Fruit fly (Drosophila melanogaster) whole organism, embryonic: Measurements from ENCODE around the gene CG46059.

ENCODE experiments used
- Ada2b ChIP-seq: fragments of 200-800 bp; sonication (Bioruptor generic); IDR thresholded peaks from 2 replicates; pipeline ENCODE4 v1.3.6; 2022; ENCODE audit warnings: missing biosample characterization, missing genetic modification characterization
- Asciz ChIP-seq: fragments of 200-800 bp; sonication (Bioruptor generic); optimal IDR thresholded peaks from 2 replicates; lab custom pipeline; 2017; ENCODE audit warnings: missing biosample characterization, mild to moderate bottlenecking, missing genetic modification characterization, missing genetic modification reagents
- CG10321 ChIP-seq: fragments of 200-800 bp; sonication (Bioruptor generic); IDR thresholded peaks from 2 replicates; pipeline ENCODE4 v1.3.6; 2022; ENCODE audit warnings: missing biosample characterization, missing genetic modification characterization
- CG11504 ChIP-seq: fragments of 200-800 bp; sonication (Bioruptor generic); optimal IDR thresholded peaks from 3 replicates; lab custom pipeline; 2019; ENCODE audit warnings: missing biosample characterization, mild to moderate bottlenecking, missing genetic modification characterization, moderate library complexity
- CG11696 ChIP-seq: fragments of 200-800 bp; sonication (Bioruptor generic); IDR thresholded peaks from 2 replicates; pipeline ENCODE4 v1.3.6; 2022; ENCODE audit warnings: missing biosample characterization, missing genetic modification characterization
- CG15073 ChIP-seq: fragments of 200-800 bp; sonication (Bioruptor generic); optimal IDR thresholded peaks from 2 replicates; lab custom pipeline; 2016; ENCODE audit warnings: missing biosample characterization, missing genetic modification characterization
- CG15479 ChIP-seq: fragments of 200-800 bp; sonication (Bioruptor generic); optimal IDR thresholded peaks from 3 replicates; lab custom pipeline; 2019; ENCODE audit warnings: missing biosample characterization, mild to moderate bottlenecking, missing genetic modification characterization, moderate library complexity
- CG16813 ChIP-seq: fragments of 200-800 bp; sonication (Bioruptor generic); IDR thresholded peaks from 3 replicates; pipeline ENCODE4 v1.3.6; 2022; ENCODE audit warnings: missing biosample characterization, missing genetic modification characterization; ENCODE audit not compliant: partially characterized antibody
- CG17359 ChIP-seq: fragments of 200-800 bp; sonication (Bioruptor generic); optimal IDR thresholded peaks from 3 replicates; lab custom pipeline; 2018; ENCODE audit warnings: missing biosample characterization, mild to moderate bottlenecking, missing genetic modification characterization, moderate library complexity
- CG1832 ChIP-seq: fragments of 200-800 bp; sonication (Bioruptor generic); optimal IDR thresholded peaks from 2 replicates; lab custom pipeline; 2017; ENCODE audit warnings: missing biosample characterization, mild to moderate bottlenecking, missing genetic modification characterization, inconsistent platforms
- CG2199 ChIP-seq: fragments of 200-800 bp; sonication (Bioruptor generic); IDR thresholded peaks from 3 replicates; pipeline ENCODE4 v1.3.6; 2022; ENCODE audit warnings: missing biosample characterization, missing genetic modification characterization
- CG2889 ChIP-seq: fragments of 200-800 bp; sonication (Bioruptor generic); IDR thresholded peaks from 3 replicates; pipeline ENCODE4 v1.3.6; 2022; ENCODE audit warnings: missing biosample characterization, missing genetic modification characterization
- CG3847 ChIP-seq: fragments of 200-800 bp; sonication (Bioruptor generic); IDR thresholded peaks from 2 replicates; pipeline ENCODE4 v1.3.6; 2022; ENCODE audit warnings: missing biosample characterization, missing genetic modification characterization
- CG3995 ChIP-seq: fragments of 200-800 bp; sonication (Bioruptor generic); optimal IDR thresholded peaks from 3 replicates; lab custom pipeline; 2016; ENCODE audit warnings: missing biosample characterization, missing genetic modification characterization
- CG4360 ChIP-seq: fragments of 200-800 bp; sonication (Bioruptor generic); IDR thresholded peaks from 2 replicates; pipeline ENCODE4 v1.3.6; 2022; ENCODE audit warnings: missing biosample characterization, missing genetic modification characterization
- CG6791 ChIP-seq: fragments of 200-800 bp; sonication (Bioruptor generic); IDR thresholded peaks from 3 replicates; pipeline ENCODE4 v1.3.6; 2022; ENCODE audit warnings: missing biosample characterization, missing genetic modification characterization; ENCODE audit not compliant: partially characterized antibody
- CG6854 ChIP-seq: fragments of 200-800 bp; sonication (Bioruptor generic); optimal IDR thresholded peaks from 3 replicates; lab custom pipeline; 2017; ENCODE audit warnings: missing biosample characterization, mild to moderate bottlenecking, missing genetic modification characterization
- CG8478 ChIP-seq: fragments of >200 bp; optimal IDR thresholded peaks from 2 replicates; lab custom pipeline; 2018
- D19A ChIP-seq: fragments of 200-800 bp; optimal IDR thresholded peaks from 3 replicates; lab custom pipeline; 2019; ENCODE audit warnings: missing biosample characterization, mild to moderate bottlenecking, missing genetic modification characterization, moderate library complexity
- Dfd ChIP-seq, 2 experiments: fragments of >200 bp; optimal IDR thresholded peaks; 2 replicates each; lab custom pipeline; 2017; ENCODE audit warnings: missing biosample characterization in 2 of 2, missing genetic modification characterization in 2 of 2
- Dip2 ChIP-seq: fragments of 200-800 bp; sonication (Bioruptor generic); IDR thresholded peaks from 2 replicates; pipeline ENCODE4 v1.3.6; 2022; ENCODE audit warnings: missing biosample characterization, missing genetic modification characterization
- Dll ChIP-seq: fragments of 200-800 bp; sonication (Bioruptor generic); IDR thresholded peaks from 4 replicates; pipeline ENCODE4 v1.3.6; 2022; ENCODE audit warnings: missing biosample characterization, missing genetic modification characterization; ENCODE audit not compliant: partially characterized antibody
- ERR ChIP-seq: fragments of 200-800 bp; sonication (Bioruptor generic); optimal IDR thresholded peaks from 2 replicates; lab custom pipeline; 2016; ENCODE audit warnings: missing biosample characterization, missing genetic modification characterization
- Fer2 ChIP-seq: fragments of 200-800 bp; sonication (Bioruptor generic); optimal IDR thresholded peaks from 2 replicates; lab custom pipeline; 2018; ENCODE audit warnings: missing biosample characterization, mild to moderate bottlenecking, missing genetic modification characterization, moderate library complexity
- Gsc ChIP-seq: fragments of 200-800 bp; sonication (Bioruptor generic); IDR thresholded peaks from 2 replicates; pipeline ENCODE4 v1.3.6; 2022; ENCODE audit warnings: missing biosample characterization, missing genetic modification characterization
- Mrtf ChIP-seq: fragments of 200-800 bp; sonication (Bioruptor generic); IDR thresholded peaks from 3 replicates; pipeline ENCODE4 v1.3.6; 2022; ENCODE audit warnings: missing biosample characterization, missing genetic modification characterization
- NC2β ChIP-seq: fragments of 200-800 bp; sonication (Bioruptor generic); optimal IDR thresholded peaks from 2 replicates; lab custom pipeline; 2016; ENCODE audit warnings: missing biosample characterization, missing genetic modification characterization
- Optix ChIP-seq: fragments of 200-800 bp; sonication (Bioruptor generic); IDR thresholded peaks from 3 replicates; pipeline ENCODE4 v1.3.6; 2022; ENCODE audit warnings: missing biosample characterization, missing genetic modification characterization
- Rfx ChIP-seq: fragments of 200-800 bp; sonication (Bioruptor generic); IDR thresholded peaks from 2 replicates; pipeline ENCODE4 v1.3.6; 2022; ENCODE audit warnings: missing biosample characterization, missing genetic modification characterization
- Rx ChIP-seq: fragments of 200-800 bp; sonication (Bioruptor generic); IDR thresholded peaks from 2 replicates; pipeline ENCODE4 v1.3.6; 2022; ENCODE audit warnings: missing biosample characterization, missing genetic modification characterization
- Spps ChIP-seq: fragments of 200-800 bp; sonication (Bioruptor generic); optimal IDR thresholded peaks from 2 replicates; lab custom pipeline; 2018; ENCODE audit warnings: missing biosample characterization, mild to moderate bottlenecking, missing genetic modification characterization
- Trl ChIP-seq, 3 experiments: fragments of >200 bp in 2 of 3; fragments of 200-800 bp in 1 of 3; sonication (Bioruptor generic) in 1 of 3; optimal IDR thresholded peaks; 2 replicates in 1 of 3; 3 replicates in 2 of 3; lab custom pipeline; 2016 to 2017; ENCODE audit warnings: missing biosample characterization in 1 of 3, missing genetic modification characterization in 1 of 3
- abd-A ChIP-seq: fragments of 200-800 bp; sonication (Bioruptor generic); optimal IDR thresholded peaks from 3 replicates; lab custom pipeline; 2019; ENCODE audit warnings: missing biosample characterization, mild to moderate bottlenecking, missing genetic modification characterization, moderate library complexity
- al ChIP-seq: fragments of 200-800 bp; sonication (Bioruptor generic); IDR thresholded peaks from 2 replicates; pipeline ENCODE4 v1.3.6; 2022; ENCODE audit warnings: missing biosample characterization, missing genetic modification characterization
- btn ChIP-seq: fragments of 200-800 bp; sonication (Bioruptor generic); optimal IDR thresholded peaks from 2 replicates; lab custom pipeline; 2016; ENCODE audit warnings: missing biosample characterization, missing genetic modification characterization
- ci ChIP-seq: fragments of 200-800 bp; sonication (Bioruptor generic); IDR thresholded peaks from 3 replicates; pipeline ENCODE4 v1.3.6; 2022; ENCODE audit warnings: missing biosample characterization, missing genetic modification characterization
- crc ChIP-seq: fragments of 200-800 bp; sonication (Bioruptor generic); optimal IDR thresholded peaks from 2 replicates; lab custom pipeline; 2016; ENCODE audit warnings: missing biosample characterization, missing genetic modification characterization
- gem ChIP-seq: fragments of 200-800 bp; sonication (Bioruptor generic); optimal IDR thresholded peaks from 2 replicates; lab custom pipeline; 2019; ENCODE audit warnings: missing biosample characterization, mild to moderate bottlenecking, missing genetic modification characterization, moderate library complexity
- her ChIP-seq: fragments of 200-800 bp; sonication (Bioruptor generic); optimal IDR thresholded peaks from 2 replicates; lab custom pipeline; 2016; ENCODE audit warnings: missing biosample characterization, missing genetic modification characterization
- kni ChIP-seq: fragments of 200-800 bp; sonication (Bioruptor generic); optimal IDR thresholded peaks from 3 replicates; lab custom pipeline; 2017; ENCODE audit warnings: mild to moderate bottlenecking, missing biosample characterization, missing genetic modification reagents, missing genetic modification characterization
- mam ChIP-seq: fragments of 200-800 bp; sonication (Bioruptor generic); optimal IDR thresholded peaks from 3 replicates; lab custom pipeline; 2016; ENCODE audit warnings: missing biosample characterization, missing genetic modification characterization
- nom ChIP-seq: fragments of 200-800 bp; sonication (Bioruptor generic); optimal IDR thresholded peaks from 2 replicates; lab custom pipeline; 2017; ENCODE audit warnings: missing biosample characterization, missing genetic modification characterization, mild to moderate bottlenecking, moderate library complexity, missing genetic modification reagents
- pfk ChIP-seq: fragments of 200-800 bp; sonication (Bioruptor generic); optimal IDR thresholded peaks from 2 replicates; lab custom pipeline; 2018; ENCODE audit warnings: missing biosample characterization, mild to moderate bottlenecking, missing genetic modification characterization, moderate library complexity
- psq ChIP-seq: fragments of 200-800 bp; sonication (Bioruptor generic); optimal IDR thresholded peaks from 2 replicates; lab custom pipeline; 2017; ENCODE audit warnings: missing biosample characterization, missing genetic modification characterization
- pum ChIP-seq: fragments of 200-800 bp; sonication (Bioruptor generic); optimal IDR thresholded peaks from 2 replicates; lab custom pipeline; 2016; ENCODE audit warnings: missing biosample characterization, missing genetic modification characterization
- sima ChIP-seq: fragments of 200-800 bp; sonication (Bioruptor generic); optimal IDR thresholded peaks from 2 replicates; lab custom pipeline; 2016; ENCODE audit warnings: missing biosample characterization, missing genetic modification characterization
- sqz ChIP-seq: fragments of 200-800 bp; sonication (Bioruptor generic); optimal IDR thresholded peaks from 3 replicates; lab custom pipeline; 2018; ENCODE audit warnings: missing biosample characterization, mild to moderate bottlenecking, missing genetic modification characterization
- unpg ChIP-seq: fragments of 200-800 bp; sonication (Bioruptor generic); optimal IDR thresholded peaks from 3 replicates; lab custom pipeline; 2018; ENCODE audit warnings: missing biosample characterization, mild to moderate bottlenecking, missing genetic modification characterization, moderate library complexity
- wor ChIP-seq: fragments of 200-800 bp; sonication (Bioruptor generic); IDR thresholded peaks from 2 replicates; pipeline ENCODE4 v1.3.6; 2022; ENCODE audit warnings: missing biosample characterization, missing genetic modification characterization
- zfh1 ChIP-seq: fragments of 200-800 bp; sonication (Bioruptor generic); IDR thresholded peaks from 3 replicates; pipeline ENCODE4 v1.3.6; 2022; ENCODE audit warnings: missing biosample characterization, missing genetic modification characterization

The CG46059 gene

DNA sequence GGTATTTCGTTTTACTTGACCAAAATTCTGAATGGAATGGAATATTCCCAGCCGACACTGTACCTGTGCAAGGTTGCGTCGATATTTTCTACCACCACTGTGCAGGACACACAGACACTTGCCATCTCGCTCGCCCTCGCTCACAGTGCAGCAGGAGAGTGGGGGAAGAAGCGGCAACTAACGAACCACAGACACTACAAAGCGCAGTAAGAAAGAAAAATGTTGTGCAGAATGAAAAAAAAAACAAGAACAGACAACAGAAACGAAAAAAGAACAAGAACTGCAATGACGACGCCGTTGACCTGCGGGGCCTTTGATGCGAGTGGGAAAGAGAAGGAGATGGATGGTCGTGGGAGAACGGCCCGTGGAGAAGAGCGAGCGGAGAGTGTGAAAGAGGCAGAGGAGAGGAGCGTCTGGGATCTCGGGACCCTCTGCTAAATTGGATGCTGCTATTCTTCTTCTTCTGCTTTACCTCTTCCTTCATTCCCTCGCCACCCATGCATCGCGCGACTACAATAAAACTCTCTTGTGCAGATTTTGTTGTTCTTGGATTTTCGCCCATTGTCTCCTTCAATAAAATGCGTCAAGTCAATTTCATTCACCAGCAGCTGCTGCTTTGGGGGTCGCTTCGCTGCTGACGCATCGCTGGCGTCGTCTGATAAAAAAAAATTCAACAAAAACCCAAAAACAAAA, 22.1 kb downstream of the CG46059 start (continued):
- TF ChIP-seq Asciz (GFP tag; lab: Kevin White, UChicago) (no peak), Dfd (GFP tag; optimal IDR thresholded peaks at IDR 0.05; lab: Kevin White, UChicago) (no peak), sqz (GFP tag; lab: Kevin White, UChicago) (peak; percentile 37), Mrtf (GFP tag; lab: Robert Waterston, UW) (no peak), CG16813 (GFP tag; lab: Robert Waterston, UW) (0 out of 3 replicates have a peak, but pooled peaks have one; percentile 16), wor (no peak), ci (GFP tag; lab: Robert Waterston, UW) (0 out of 3 replicates have a peak, but pooled peaks have one; percentile 16), CG15479 (GFP tag; lab: Kevin White, UChicago) (peak; percentile 89), Dip2 (GFP tag; lab: Robert Waterston, UW) (no peak), CG6791 (no peak), Trl (optimal IDR thresholded peaks at IDR 0.05; lab: Kevin White, UChicago) (peak; percentile 19 to 69), Trl (GFP tag; optimal IDR thresholded peaks at IDR 0.05; lab: Kevin White, UChicago) (no peak), CG11696 (GFP tag; lab: Robert Waterston, UW) (no peak), sima (GFP tag; lab: Kevin White, UChicago) (no peak), Dll (no peak), al (GFP tag; lab: Robert Waterston, UW) (no peak), CG2889 (GFP tag; lab: Robert Waterston, UW) (no peak), CG6854 (GFP tag; lab: Kevin White, UChicago) (no peak), CG4360 (peak; percentile 30; the same call in 1 of the 2 replicates), abd-A (tag; lab: Kevin White, UChicago) (no peak), Fer2 (tag; lab: Kevin White, UChicago) (no peak), pum (no peak), CG2199 (GFP tag; lab: Robert Waterston, UW) (peak; percentile 75), psq (GFP tag; lab: Kevin White, UChicago) (peak; percentile 50), NC2β (GFP tag; lab: Kevin White, UChicago) (no peak), CG17359 (tag; lab: Kevin White, UChicago) (peak; percentile 70), gem (tag; lab: Kevin White, UChicago) (no peak), CG10321 (GFP tag; lab: Robert Waterston, UW) (peak; percentile 27; the same call in 1 of the 2 replicates), Rx (GFP tag; lab: Robert Waterston, UW) (no peak), crc (GFP tag; lab: Kevin White, UChicago) (no peak), her (GFP tag; lab: Kevin White, UChicago) (no peak), Rfx (GFP tag; lab: Robert Waterston, UW) (no peak), D19A (no peak), unpg (no peak), mam (GFP tag; lab: Kevin White, UChicago) (no peak), kni (GFP tag; lab: Kevin White, UChicago) (peak; percentile 77), pfk (peak; percentile 87), Optix (GFP tag; lab: Robert Waterston, UW) (no peak), zfh1 (GFP tag; lab: Robert Waterston, UW) (no peak), CG3995 (no peak), Gsc (no peak), CG1832 (GFP tag; lab: Kevin White, UChicago) (peak; percentile 68), Spps (tag; lab: Kevin White, UChicago) (no peak), CG15073 (GFP tag; lab: Kevin White, UChicago) (peak; percentile 98), CG3847 (GFP tag; lab: Robert Waterston, UW) (no peak), btn (GFP tag; lab: Kevin White, UChicago) (no peak), Ada2b (GFP tag; lab: Robert Waterston, UW) (no peak), CG11504 (tag; lab: Kevin White, UChicago) (no peak), ERR (GFP tag; lab: Kevin White, UChicago) (no peak), nom (GFP tag; lab: Kevin White, UChicago) (peak; percentile 99), CG8478 (lab: Kevin White, UChicago) (peak; percentile 42)
